Worm (Caenorhabditis elegans) whole organism, L4 larva: ENCODE results near the gene F38E1.10.

Experiments used
- F37D6.2 ChIP-seq: sonication (generic microtip); optimal IDR thresholded peaks from 2 replicates; lab custom pipeline; 2016; ENCODE audit warnings: mild to moderate bottlenecking, missing genetic modification characterization, missing compliant biosample characterization
- F44E2.7 ChIP-seq: fragments of 200-800 bp; sonication (Bioruptor generic); IDR thresholded peaks from 2 replicates; pipeline ENCODE4 v2.1.2; 2022; ENCODE audit warnings: missing genetic modification characterization, missing compliant biosample characterization
- R02D3.7 ChIP-seq: fragments of 150-350 bp; sonication (generic microtip); optimal IDR thresholded peaks from 3 replicates; lab custom pipeline; 2014; ENCODE audit warnings: missing biosample characterization, missing genetic modification characterization
- T26A8.4 ChIP-seq: fragments of 200-800 bp; sonication (Bioruptor generic); IDR thresholded peaks from 2 replicates; pipeline ENCODE4 v1.3.6; 2022; ENCODE audit warnings: missing genetic modification characterization, missing compliant biosample characterization
- Y5F2A.4 ChIP-seq: fragments of 200-800 bp; sonication (Bioruptor generic); optimal IDR thresholded peaks from 2 replicates; lab custom pipeline; 2018; ENCODE audit warnings: mild to moderate bottlenecking, missing genetic modification characterization, missing compliant biosample characterization
- Y75B8A.6 ChIP-seq: fragments of 200-800 bp; sonication (Bioruptor generic); IDR thresholded peaks from 2 replicates; pipeline ENCODE4 v1.3.6; 2022; ENCODE audit warnings: missing genetic modification reagents, missing genetic modification characterization, missing compliant biosample characterization
- ZK337.2 ChIP-seq: fragments of 200-800 bp; sonication (Bioruptor generic); IDR thresholded peaks from 2 replicates; pipeline ENCODE4 v1.3.6; 2022; ENCODE audit warnings: missing genetic modification reagents, missing genetic modification characterization, missing compliant biosample characterization
- arid-1 ChIP-seq: fragments of 200-800 bp; sonication (Bioruptor generic); conservative IDR thresholded peaks from 2 replicates; pipeline ENCODE4 v1.3.6; 2022; ENCODE audit warnings: missing genetic modification reagents, missing genetic modification characterization, missing compliant biosample characterization
- ceh-32 ChIP-seq: sonication (generic microtip); optimal IDR thresholded peaks from 2 replicates; lab custom pipeline; 2016; ENCODE audit warnings: mild to moderate bottlenecking, missing genetic modification characterization, missing compliant biosample characterization; ENCODE audit not compliant: poor library complexity
- cey-2 ChIP-seq: sonication (generic microtip); optimal IDR thresholded peaks from 3 replicates; lab custom pipeline; 2017; ENCODE audit warnings: missing genetic modification characterization, mild to moderate bottlenecking, missing compliant biosample characterization, antibody characterized with exemption, borderline replicate concordance; ENCODE audit not compliant: insufficient read depth
- daf-16 ChIP-seq, 3 experiments: sonication (generic microtip); optimal IDR thresholded peaks; 2 replicates each; lab custom pipeline; 2016 to 2017; ENCODE audit warnings: missing genetic modification characterization in 3 of 3, missing genetic modification reagents in 3 of 3, mild to moderate bottlenecking in 2 of 3, missing compliant biosample characterization in 2 of 3, missing biosample characterization in 1 of 3, moderate library complexity in 1 of 3
- daf-19 ChIP-seq: fragments of 200-800 bp; sonication (Bioruptor generic); conservative IDR thresholded peaks from 2 replicates; pipeline ENCODE4 v1.3.6; 2022; ENCODE audit warnings: missing genetic modification characterization, missing compliant biosample characterization
- dmd-8 ChIP-seq: fragments of 200-800 bp; sonication (Bioruptor generic); IDR thresholded peaks from 2 replicates; pipeline ENCODE4 v1.3.6; 2022; ENCODE audit warnings: missing genetic modification characterization, missing compliant biosample characterization
- dpl-1 ChIP-seq: fragments of 150-350 bp; optimal IDR thresholded peaks from 2 replicates; lab custom pipeline; 2014; ENCODE audit warnings: missing biosample characterization, missing genetic modification reagents, missing genetic modification characterization
- egl-43 ChIP-seq: fragments of 200-800 bp; sonication (Bioruptor generic); IDR thresholded peaks from 2 replicates; pipeline ENCODE4 v1.3.6; 2022; ENCODE audit warnings: missing genetic modification reagents, missing genetic modification characterization, missing compliant biosample characterization
- fos-1 ChIP-seq: fragments of 150-350 bp; optimal IDR thresholded peaks from 2 replicates; lab custom pipeline; 2014; ENCODE audit warnings: missing biosample characterization, missing genetic modification characterization
- hlh-11 ChIP-seq: fragments of 200-800 bp; sonication (Bioruptor generic); optimal IDR thresholded peaks from 2 replicates; lab custom pipeline; 2018; ENCODE audit warnings: mild to moderate bottlenecking, missing genetic modification characterization, missing compliant biosample characterization
- hlh-30 ChIP-seq: sonication (generic microtip); optimal IDR thresholded peaks from 2 replicates; lab custom pipeline; 2017; ENCODE audit warnings: antibody characterized with exemption, mild to moderate bottlenecking, missing genetic modification characterization, missing compliant biosample characterization; ENCODE audit not compliant: insufficient read depth
- hmg-1.1 ChIP-seq: fragments of 200-800 bp; sonication (Bioruptor generic); IDR thresholded peaks from 2 replicates; pipeline ENCODE4 v1.3.6; 2022; ENCODE audit warnings: missing genetic modification reagents, missing genetic modification characterization, missing compliant biosample characterization
- jun-1 ChIP-seq: fragments of 150-350 bp; optimal IDR thresholded peaks from 2 replicates; lab custom pipeline; 2014; ENCODE audit warnings: missing biosample characterization, missing genetic modification reagents, missing genetic modification characterization
- lim-7 ChIP-seq: fragments of 200-800 bp; sonication (Bioruptor generic); IDR thresholded peaks from 2 replicates; pipeline ENCODE4 v1.3.6; 2022; ENCODE audit warnings: missing genetic modification characterization, missing compliant biosample characterization
- lin-1 ChIP-seq: fragments of 200-800 bp; sonication (Bioruptor generic); IDR thresholded peaks from 2 replicates; pipeline ENCODE4 v1.3.6; 2022; ENCODE audit warnings: missing genetic modification reagents, missing genetic modification characterization, missing compliant biosample characterization
- lin-13 ChIP-seq: fragments of 150-350 bp; optimal IDR thresholded peaks from 2 replicates; lab custom pipeline; 2014; ENCODE audit warnings: missing biosample characterization, missing genetic modification reagents, missing genetic modification characterization
- lin-39 ChIP-seq: fragments of 150-350 bp; optimal IDR thresholded peaks from 2 replicates; lab custom pipeline; 2014; ENCODE audit warnings: missing biosample characterization, missing genetic modification reagents, missing genetic modification characterization
- lsy-2 ChIP-seq, 2 experiments: fragments of 150-350 bp in 1 of 2; sonication (generic microtip) in 1 of 2; optimal IDR thresholded peaks; 2 replicates each; lab custom pipeline; 2014 to 2017; ENCODE audit warnings: missing biosample characterization in 2 of 2, missing genetic modification characterization in 2 of 2
- madf-5 ChIP-seq, 2 experiments: fragments of 200-800 bp; sonication (Bioruptor generic); IDR thresholded peaks; 2 replicates each; pipeline ENCODE4 v1.3.6; 2022; ENCODE audit warnings: missing compliant biosample characterization in 2 of 2, missing genetic modification characterization in 2 of 2
- madf-9 ChIP-seq: fragments of 200-800 bp; sonication (Bioruptor generic); conservative IDR thresholded peaks from 2 replicates; pipeline ENCODE4 v1.3.6; 2022; ENCODE audit warnings: missing genetic modification reagents, missing genetic modification characterization, missing compliant biosample characterization
- mep-1 ChIP-seq: fragments of 150-350 bp; sonication (generic microtip); optimal IDR thresholded peaks from 3 replicates; lab custom pipeline; 2014; ENCODE audit warnings: missing biosample characterization, missing genetic modification characterization
- mxl-3 ChIP-seq: fragments of 200-800 bp; sonication (Bioruptor generic); optimal IDR thresholded peaks from 2 replicates; lab custom pipeline; 2018; ENCODE audit warnings: mild to moderate bottlenecking, missing genetic modification characterization, missing compliant biosample characterization
- nhr-237 ChIP-seq: sonication (generic microtip); optimal IDR thresholded peaks from 2 replicates; lab custom pipeline; 2017; ENCODE audit warnings: missing biosample characterization, missing genetic modification characterization
- nhr-28 ChIP-seq: fragments of 150-350 bp; optimal IDR thresholded peaks from 2 replicates; lab custom pipeline; 2014; ENCODE audit warnings: missing biosample characterization, missing genetic modification characterization
- nhr-76 ChIP-seq: fragments of 150-350 bp; optimal IDR thresholded peaks from 2 replicates; lab custom pipeline; 2014; ENCODE audit warnings: missing biosample characterization, missing genetic modification characterization
- nhr-77 ChIP-seq: fragments of 150-350 bp; optimal IDR thresholded peaks from 2 replicates; lab custom pipeline; 2014; ENCODE audit warnings: missing biosample characterization, missing genetic modification characterization
- pha-4 ChIP-seq, 2 experiments: fragments of 150-350 bp in 1 of 2; fragments of 200-800 bp in 1 of 2; sonication (Bioruptor generic) in 1 of 2; IDR thresholded peaks in 1 of 2; optimal IDR thresholded peaks in 1 of 2; 2 replicates each; pipeline versions ENCODE4 v1.3.6 to Lab custom; 2014 to 2022; ENCODE audit warnings: missing genetic modification characterization in 2 of 2, missing genetic modification reagents in 2 of 2, missing biosample characterization in 1 of 2, missing compliant biosample characterization in 1 of 2
- php-3 ChIP-seq: fragments of 200-800 bp; sonication (Bioruptor generic); IDR thresholded peaks from 2 replicates; pipeline ENCODE4 v1.3.6; 2022; ENCODE audit warnings: missing genetic modification reagents, missing genetic modification characterization, missing compliant biosample characterization
- pqm-1 ChIP-seq: sonication (generic microtip); optimal IDR thresholded peaks from 2 replicates; lab custom pipeline; 2017; ENCODE audit warnings: missing biosample characterization, missing genetic modification characterization
- rbr-2 ChIP-seq: sonication (generic microtip); optimal IDR thresholded peaks from 2 replicates; lab custom pipeline; 2016; ENCODE audit warnings: missing genotype, missing genetic modification characterization, missing compliant biosample characterization
- saeg-2 ChIP-seq: fragments of 200-800 bp; sonication (Bioruptor generic); IDR thresholded peaks from 2 replicates; pipeline ENCODE4 v1.3.6; 2022; ENCODE audit warnings: missing genetic modification reagents, missing genetic modification characterization, missing compliant biosample characterization
- sdz-12 ChIP-seq: fragments of 200-800 bp; sonication (Bioruptor generic); optimal IDR thresholded peaks from 2 replicates; lab custom pipeline; 2018; ENCODE audit warnings: mild to moderate bottlenecking, missing genetic modification characterization, missing compliant biosample characterization
- set-16 ChIP-seq: fragments of 200-800 bp; sonication (Bioruptor generic); IDR thresholded peaks from 2 replicates; pipeline ENCODE4 v1.3.6; 2022; ENCODE audit warnings: missing genetic modification reagents, missing genetic modification characterization, missing compliant biosample characterization
- skn-1 ChIP-seq: fragments of 150-350 bp; optimal IDR thresholded peaks from 2 replicates; lab custom pipeline; 2014; ENCODE audit warnings: missing biosample characterization, missing genetic modification characterization
- spr-3 ChIP-seq: fragments of 200-800 bp; sonication (Bioruptor generic); optimal IDR thresholded peaks from 2 replicates; lab custom pipeline; 2018; ENCODE audit warnings: mild to moderate bottlenecking, missing genetic modification characterization, missing compliant biosample characterization
- vab-7 ChIP-seq: fragments of 200-800 bp; sonication (Bioruptor generic); IDR thresholded peaks from 2 replicates; pipeline ENCODE4 v1.3.6; 2022; ENCODE audit warnings: missing genetic modification reagents, missing genetic modification characterization, missing compliant biosample characterization
- zfp-3 ChIP-seq: fragments of 200-800 bp; sonication (Bioruptor generic); conservative IDR thresholded peaks from 2 replicates; pipeline ENCODE4 v1.3.6; 2022; ENCODE audit warnings: missing genetic modification reagents, missing genetic modification characterization, missing compliant biosample characterization
- zip-11 ChIP-seq: fragments of 200-800 bp; sonication (Bioruptor generic); IDR thresholded peaks from 2 replicates; pipeline ENCODE4 v1.3.6; 2022; ENCODE audit warnings: missing genetic modification characterization, missing compliant biosample characterization
- ztf-11 ChIP-seq: fragments of 150-350 bp; optimal IDR thresholded peaks from 2 replicates; lab custom pipeline; 2014; ENCODE audit warnings: missing biosample characterization, missing genetic modification characterization
- ztf-7 ChIP-seq: fragments of 150-350 bp; optimal IDR thresholded peaks from 2 replicates; lab custom pipeline; 2014; ENCODE audit warnings: missing biosample characterization, missing genetic modification characterization

Gene F38E1.10

DNA sequence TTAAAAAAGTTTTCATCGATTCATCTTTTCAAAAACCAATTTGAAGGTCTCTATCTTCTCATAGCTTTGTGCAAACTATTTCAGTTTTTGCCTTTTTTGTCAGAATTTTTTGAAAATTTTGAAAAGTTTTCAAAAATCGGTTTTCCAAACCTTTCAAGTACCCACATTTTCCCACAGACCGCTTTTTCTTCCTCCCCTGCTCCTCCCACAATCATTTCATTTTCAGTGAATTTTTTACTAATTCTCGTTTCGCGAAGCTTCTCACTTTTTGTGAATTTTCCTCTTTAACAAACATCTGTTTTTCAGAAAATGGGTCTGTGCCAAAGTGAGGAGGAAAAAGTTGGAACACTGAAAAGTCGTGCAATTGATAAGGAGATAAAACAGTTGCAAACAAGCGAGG is 4.6 kb downstream of the F38E1.10 start, which contains the start of gene gpa-2:
gpa-2 (plus strand) TSS at position 301 of the 400 bp plus-strand sequence.
- TF ChIP-seq vab-7 (GFP tag; lab: Robert Waterston, UW), result no peak
- TF ChIP-seq fos-1 (tag; lab: Kevin White, UChicago), result no peak
- TF ChIP-seq ztf-7 (tag; lab: Kevin White, UChicago), result no peak
- no peak for TF ChIP-seq zip-11 (GFP tag; lab: Robert Waterston, UW)
- no peak for TF ChIP-seq hlh-30 (tag; lab: Kevin White, UChicago)
- TF ChIP-seq rbr-2 (tag; lab: Kevin White, UChicago), result no peak
- no peak for TF ChIP-seq F37D6.2
- no peak for TF ChIP-seq lin-13 (GFP tag; lab: Kevin White, UChicago)
- TF ChIP-seq lim-7, result no peak
- TF ChIP-seq skn-1 (tag; lab: Kevin White, UChicago), result no peak
- no peak for TF ChIP-seq madf-5 (GFP tag; IDR thresholded peaks at IDR 0.05; lab: Robert Waterston, UW)
- no peak for TF ChIP-seq spr-3 (GFP tag; lab: Kevin White, UChicago)
- no peak for TF ChIP-seq zfp-3 (GFP tag; lab: Robert Waterston, UW)
- TF ChIP-seq daf-19, result no peak
- TF ChIP-seq madf-9 (GFP tag; lab: Robert Waterston, UW), result no peak
- no peak for TF ChIP-seq dpl-1
- TF ChIP-seq Y75B8A.6 (GFP tag; lab: Robert Waterston, UW), result no peak
- TF ChIP-seq nhr-77, result no peak
- TF ChIP-seq jun-1 (tag; lab: Kevin White, UChicago), result no peak
- no peak for TF ChIP-seq lin-39 (tag; lab: Kevin White, UChicago)
- TF ChIP-seq, all 104 proteins: peak for 0

DNA sequence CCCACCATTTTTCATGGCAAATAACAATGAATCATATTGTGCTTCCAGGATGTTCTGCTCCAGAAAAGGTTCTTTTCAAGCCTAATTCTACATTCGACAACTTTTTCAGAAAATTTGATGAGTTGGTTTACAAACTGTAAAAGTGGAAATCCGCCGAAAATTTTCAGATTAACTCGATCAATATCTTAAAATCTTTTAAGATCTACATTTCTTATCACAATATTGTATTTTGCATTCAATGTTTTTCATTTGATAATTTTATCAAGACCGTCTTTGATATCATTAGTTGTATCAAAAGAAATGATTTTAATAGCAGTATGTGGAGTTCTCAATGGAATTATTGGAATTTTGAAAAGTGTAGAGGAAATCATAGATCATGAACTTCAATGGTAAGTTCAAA is 15.5 kb downstream of the F38E1.10 start, which contains the start of gene F38E1.6:
F38E1.6 (plus strand) TSS at position 301 of the 400 bp plus-strand sequence.
- TF ChIP-seq nhr-237, result no peak
- no peak for TF ChIP-seq ceh-32 (tag; lab: Kevin White, UChicago)
- no peak for TF ChIP-seq daf-19
- no peak for TF ChIP-seq php-3 (GFP tag; lab: Robert Waterston, UW)
- TF ChIP-seq hlh-11 (tag; lab: Kevin White, UChicago), result no peak
- no peak for TF ChIP-seq saeg-2 (GFP tag; lab: Robert Waterston, UW)
- no peak for TF ChIP-seq hmg-1.1 (GFP tag; lab: Robert Waterston, UW)
- no peak for TF ChIP-seq dmd-8 (GFP tag; lab: Robert Waterston, UW)
- TF ChIP-seq R02D3.7, result no peak
- no peak for TF ChIP-seq F37D6.2
- TF ChIP-seq F44E2.7 (GFP tag; lab: Robert Waterston, UW), result no peak
- TF ChIP-seq mep-1 (tag; lab: Kevin White, UChicago), result no peak
- no peak for TF ChIP-seq ZK337.2 (GFP tag; lab: Robert Waterston, UW)
- TF ChIP-seq arid-1 (GFP tag; lab: Robert Waterston, UW), result no peak
- no peak for TF ChIP-seq daf-16 (GFP tag; optimal IDR thresholded peaks at IDR 0.05; lab: Kevin White, UChicago)
- no peak for TF ChIP-seq daf-16 (tag; optimal IDR thresholded peaks at IDR 0.05; lab: Kevin White, UChicago)
- no peak for TF ChIP-seq pqm-1 (tag; lab: Kevin White, UChicago)

ce11 chrV:8359113-8359564 is 16.2 kb downstream of the F38E1.10 start, which contains the start of gene mpdu-1:
TSS of gene mpdu-1 (minus strand) at chrV:8359163.
- TF ChIP-seq daf-19 (no peak), jun-1 (tag; lab: Kevin White, UChicago) (no peak), sdz-12 (GFP tag; lab: Kevin White, UChicago) (no peak), nhr-28 (tag; lab: Kevin White, UChicago) (peak; percentile 69), nhr-76 (tag; lab: Kevin White, UChicago) (no peak), lin-1 (no peak), mxl-3 (GFP tag; lab: Kevin White, UChicago) (no peak), arid-1 (GFP tag; lab: Robert Waterston, UW) (no peak), lsy-2 (tag; optimal IDR thresholded peaks at IDR 0.05; lab: Kevin White, UChicago) (peak in 1 of 2 experiments; percentile 87), egl-43 (GFP tag; lab: Robert Waterston, UW) (no peak), Y5F2A.4 (GFP tag; lab: Kevin White, UChicago) (no peak), pha-4 (GFP tag; IDR thresholded peaks at IDR 0.05; lab: Robert Waterston, UW) (no peak), pha-4 (tag; optimal IDR thresholded peaks at IDR 0.05; lab: Kevin White, UChicago) (peak; percentile 57), T26A8.4 (GFP tag; lab: Robert Waterston, UW) (no peak), lim-7 (no peak), F37D6.2 (no peak), set-16 (no peak), cey-2 (tag; lab: Kevin White, UChicago) (no peak), nhr-237 (no peak), ztf-11 (no peak), nhr-77 (peak; percentile 71), F44E2.7 (GFP tag; lab: Robert Waterston, UW) (no peak)
